Worm (Caenorhabditis elegans): ENCODE data around the gene T19D12.5.

DNA sequence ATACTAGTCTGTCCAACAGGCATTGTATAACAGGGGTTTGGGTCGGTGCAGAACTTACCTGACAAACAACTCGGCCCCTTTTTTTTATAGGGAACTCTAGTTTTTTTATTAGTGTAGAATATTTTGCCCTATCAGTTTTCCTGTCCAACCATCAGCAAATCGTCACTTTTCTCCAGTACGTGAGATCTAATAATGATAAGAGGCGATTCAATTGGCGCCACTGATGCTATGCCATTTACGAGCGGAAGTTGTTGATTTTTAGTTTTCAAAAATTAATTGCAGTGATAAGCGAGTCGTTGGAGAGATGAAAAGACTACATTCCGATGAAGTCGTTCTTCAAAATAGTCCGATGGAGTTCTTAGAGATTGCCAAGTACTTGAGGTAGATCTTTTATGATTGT is 7.6 kb downstream of the T19D12.5 start:
- TF ChIP-seq nfya-1 (tag; optimal IDR thresholded peaks at IDR 0.05; ENCODE audit: borderline replicate concordance, insufficient read depth), result no peak
- no peak for TF ChIP-seq sea-2 (GFP tag; IDR thresholded peaks at IDR 0.05)
- TF ChIP-seq snpc-4 (GFP tag; optimal IDR thresholded peaks at IDR 0.05), result no peak
- no peak for TF ChIP-seq snpc-4 (tag; optimal IDR thresholded peaks at IDR 0.05)
- no peak for TF ChIP-seq mel-28 (tag; optimal IDR thresholded peaks at IDR 0.05; ENCODE audit: borderline replicate concordance)
- TF ChIP-seq ama-1 (optimal IDR thresholded peaks at IDR 0.05), result no peak
- no peak for TF ChIP-seq ama-1 (GFP tag; optimal IDR thresholded peaks at IDR 0.05)
- TF ChIP-seq ztf-22 (GFP tag; optimal IDR thresholded peaks at IDR 0.05), result no peak
- no peak for TF ChIP-seq bed-1 (GFP tag; IDR thresholded peaks at IDR 0.05)
- TF ChIP-seq hsf-1 (GFP tag; IDR thresholded peaks at IDR 0.05), result no peak
- no peak for TF ChIP-seq B0019.2 (GFP tag; conservative IDR thresholded peaks at IDR 0.05)
- TF ChIP-seq K11D2.4 (GFP tag; IDR thresholded peaks at IDR 0.05), result no peak
- TF ChIP-seq hlh-12 (tag; optimal IDR thresholded peaks at IDR 0.05), result no peak

All from whole organism, young adult.